Fruit fly (Drosophila melanogaster): ENCODE data around the gene wit.

- TF ChIP-seq CG13204 (GFP tag; optimal IDR thresholded peaks at IDR 0.05) (no peak), gl (tag; optimal IDR thresholded peaks at IDR 0.05) (no peak), CG12605 (GFP tag; IDR thresholded peaks at IDR 0.05) (no peak), EcR (GFP tag; optimal IDR thresholded peaks at IDR 0.05) (no peak), CG4496 (GFP tag; IDR thresholded peaks at IDR 0.05) (no peak), Snoo (tag; optimal IDR thresholded peaks at IDR 0.05) (no peak), CG34367 (tag; optimal IDR thresholded peaks at IDR 0.05) (no peak), D1 (tag; optimal IDR thresholded peaks at IDR 0.05) (no peak), CG8301 (tag; optimal IDR thresholded peaks at IDR 0.05) (no peak), CG17806 (tag; optimal IDR thresholded peaks at IDR 0.05) (no peak)
Observed at dm6 chr3L:4055438-4055962, 16.0 kb downstream of the wit start.

All from whole organism, pupa.